Worm (Caenorhabditis elegans) whole organism, late embryonic: Measurements from ENCODE around the gene nas-13.

Source experiments
- C08G9.2 ChIP-seq: sonication (generic microtip); optimal IDR thresholded peaks from 2 replicates; lab custom pipeline; 2016; ENCODE audit warnings: mild to moderate bottlenecking, missing genetic modification characterization, moderate library complexity, missing compliant biosample characterization
- C38D4.7 ChIP-seq: fragments of 200-800 bp; sonication (Bioruptor generic); optimal IDR thresholded peaks from 2 replicates; lab custom pipeline; 2018; ENCODE audit warnings: mild to moderate bottlenecking, missing genetic modification characterization, moderate library complexity, missing compliant biosample characterization
- K02D7.2 ChIP-seq: sonication (generic microtip); optimal IDR thresholded peaks from 2 replicates; lab custom pipeline; 2017; ENCODE audit warnings: mild to moderate bottlenecking, missing genetic modification characterization, missing compliant biosample characterization
- T23F11.4 ChIP-seq: fragments of 200-800 bp; sonication (Bioruptor generic); optimal IDR thresholded peaks from 2 replicates; lab custom pipeline; 2018; ENCODE audit warnings: mild to moderate bottlenecking, missing genetic modification characterization, missing compliant biosample characterization
- ahr-1 ChIP-seq: sonication (generic microtip); optimal IDR thresholded peaks from 2 replicates; lab custom pipeline; 2016; ENCODE audit warnings: missing genetic modification characterization, missing compliant biosample characterization
- ama-1 ChIP-seq: fragments of 150-350 bp; optimal IDR thresholded peaks from 2 replicates; lab custom pipeline; 2014
- ceh-30 ChIP-seq: fragments of 150-350 bp; optimal IDR thresholded peaks from 2 replicates; lab custom pipeline; 2014; ENCODE audit warnings: missing biosample characterization, missing genetic modification characterization
- ceh-34 ChIP-seq: sonication (generic microtip); optimal IDR thresholded peaks from 2 replicates; lab custom pipeline; 2016; ENCODE audit warnings: mild to moderate bottlenecking, missing genetic modification characterization, missing compliant biosample characterization
- ceh-45 ChIP-seq: fragments of 200-800 bp; sonication (Bioruptor generic); IDR thresholded peaks from 2 replicates; pipeline ENCODE4 v1.3.6; 2022; ENCODE audit warnings: missing genetic modification reagents, missing genetic modification characterization, missing compliant biosample characterization
- ceh-6 ChIP-seq: fragments of 200-800 bp; sonication (Bioruptor generic); optimal IDR thresholded peaks from 2 replicates; lab custom pipeline; 2018; ENCODE audit warnings: mild to moderate bottlenecking, missing genetic modification characterization, missing compliant biosample characterization
- ceh-9 ChIP-seq: sonication (generic microtip); optimal IDR thresholded peaks from 2 replicates; lab custom pipeline; 2016; ENCODE audit warnings: mild to moderate bottlenecking, missing genetic modification characterization, inconsistent platforms, missing compliant biosample characterization
- elt-2 ChIP-seq: sonication (generic microtip); optimal IDR thresholded peaks from 2 replicates; lab custom pipeline; 2016; ENCODE audit warnings: missing genetic modification reagents, missing genetic modification characterization, missing compliant biosample characterization
- elt-4 ChIP-seq: sonication (generic microtip); optimal IDR thresholded peaks from 2 replicates; lab custom pipeline; 2016; ENCODE audit warnings: missing genetic modification characterization, missing compliant biosample characterization
- ets-4 ChIP-seq: sonication (generic microtip); optimal IDR thresholded peaks from 2 replicates; lab custom pipeline; 2016; ENCODE audit warnings: missing genetic modification characterization, missing compliant biosample characterization
- eyg-1 ChIP-seq: sonication (generic microtip); optimal IDR thresholded peaks from 2 replicates; lab custom pipeline; 2016; ENCODE audit warnings: missing genotype, missing genetic modification characterization, missing compliant biosample characterization
- fkh-10 ChIP-seq: fragments of 150-350 bp; optimal IDR thresholded peaks from 2 replicates; lab custom pipeline; 2014; ENCODE audit warnings: missing biosample characterization, missing genetic modification reagents, missing genetic modification characterization
- fkh-6 ChIP-seq: sonication (generic microtip); optimal IDR thresholded peaks from 2 replicates; lab custom pipeline; 2016; ENCODE audit warnings: missing genetic modification characterization, missing compliant biosample characterization
- hlh-30 ChIP-seq: sonication (generic microtip); optimal IDR thresholded peaks from 2 replicates; lab custom pipeline; 2017; ENCODE audit warnings: antibody characterized with exemption, missing genetic modification characterization, missing compliant biosample characterization; ENCODE audit not compliant: insufficient read depth
- hlh-8 ChIP-seq: sonication (generic microtip); optimal IDR thresholded peaks from 2 replicates; lab custom pipeline; 2016; ENCODE audit warnings: missing genotype, missing genetic modification characterization, missing compliant biosample characterization
- lin-11 ChIP-seq: fragments of 200-800 bp; sonication (Bioruptor generic); optimal IDR thresholded peaks from 2 replicates; lab custom pipeline; 2018; ENCODE audit warnings: mild to moderate bottlenecking, missing genetic modification characterization, missing compliant biosample characterization
- mec-3 ChIP-seq: sonication (generic microtip); optimal IDR thresholded peaks from 2 replicates; lab custom pipeline; 2016; ENCODE audit warnings: borderline replicate concordance, missing genetic modification characterization, missing compliant biosample characterization
- pat-9 ChIP-seq: fragments of 200-800 bp; sonication (Bioruptor generic); optimal IDR thresholded peaks from 2 replicates; lab custom pipeline; 2018; ENCODE audit warnings: mild to moderate bottlenecking, missing genetic modification characterization, moderate library complexity, missing compliant biosample characterization
- pha-2 ChIP-seq: sonication (generic microtip); optimal IDR thresholded peaks from 2 replicates; lab custom pipeline; 2017; ENCODE audit warnings: mild to moderate bottlenecking, missing genetic modification characterization, missing compliant biosample characterization
- pha-4 ChIP-seq: fragments of 150-350 bp; optimal IDR thresholded peaks from 2 replicates; lab custom pipeline; 2018; ENCODE audit warnings: missing biosample characterization, missing genetic modification reagents, missing genetic modification characterization
- pqm-1 ChIP-seq: sonication (generic microtip); optimal IDR thresholded peaks from 2 replicates; lab custom pipeline; 2016; ENCODE audit warnings: missing genetic modification characterization, missing compliant biosample characterization
- pros-1 ChIP-seq: fragments of 150-350 bp; optimal IDR thresholded peaks from 2 replicates; lab custom pipeline; 2014; ENCODE audit warnings: missing biosample characterization, missing genetic modification reagents, missing genetic modification characterization
- rnt-1 ChIP-seq: sonication (generic microtip); optimal IDR thresholded peaks from 2 replicates; lab custom pipeline; 2016; ENCODE audit warnings: missing genetic modification characterization, missing compliant biosample characterization
- sdc-2 ChIP-seq: sonication (generic microtip); optimal IDR thresholded peaks from 2 replicates; lab custom pipeline; 2016; ENCODE audit warnings: missing genotype, missing genetic modification characterization, missing compliant biosample characterization
- sox-4 ChIP-seq: sonication (generic microtip); optimal IDR thresholded peaks from 2 replicates; lab custom pipeline; 2017; ENCODE audit warnings: mild to moderate bottlenecking, missing genetic modification characterization, inconsistent platforms, missing compliant biosample characterization
- syd-9 ChIP-seq: sonication (generic microtip); optimal IDR thresholded peaks from 2 replicates; lab custom pipeline; 2016; ENCODE audit warnings: mild to moderate bottlenecking, missing genetic modification characterization, moderate library complexity, missing compliant biosample characterization
- tbx-2 ChIP-seq: sonication (generic microtip); optimal IDR thresholded peaks from 2 replicates; lab custom pipeline; 2016; ENCODE audit warnings: missing genetic modification characterization, missing compliant biosample characterization
- tbx-7 ChIP-seq: sonication (generic microtip); optimal IDR thresholded peaks from 2 replicates; lab custom pipeline; 2016; ENCODE audit warnings: missing genotype, missing genetic modification characterization, missing compliant biosample characterization
- ttx-3 ChIP-seq: sonication (generic microtip); optimal IDR thresholded peaks from 2 replicates; lab custom pipeline; 2016; ENCODE audit warnings: missing genetic modification reagents, missing genetic modification characterization, missing compliant biosample characterization
- unc-42 ChIP-seq: sonication (generic microtip); optimal IDR thresholded peaks from 2 replicates; lab custom pipeline; 2016; ENCODE audit warnings: missing genotype, missing genetic modification characterization, missing compliant biosample characterization
- unc-55 ChIP-seq: sonication (generic microtip); optimal IDR thresholded peaks from 2 replicates; lab custom pipeline; 2017; ENCODE audit warnings: missing biosample characterization, missing genetic modification reagents, missing genetic modification characterization
- unc-86 ChIP-seq: sonication (generic microtip); optimal IDR thresholded peaks from 2 replicates; lab custom pipeline; 2016; ENCODE audit warnings: missing genetic modification characterization, missing compliant biosample characterization
- ztf-16 ChIP-seq: sonication (generic microtip); optimal IDR thresholded peaks from 2 replicates; lab custom pipeline; 2017; ENCODE audit warnings: missing genetic modification characterization, missing compliant biosample characterization

Gene nas-13

DNA sequence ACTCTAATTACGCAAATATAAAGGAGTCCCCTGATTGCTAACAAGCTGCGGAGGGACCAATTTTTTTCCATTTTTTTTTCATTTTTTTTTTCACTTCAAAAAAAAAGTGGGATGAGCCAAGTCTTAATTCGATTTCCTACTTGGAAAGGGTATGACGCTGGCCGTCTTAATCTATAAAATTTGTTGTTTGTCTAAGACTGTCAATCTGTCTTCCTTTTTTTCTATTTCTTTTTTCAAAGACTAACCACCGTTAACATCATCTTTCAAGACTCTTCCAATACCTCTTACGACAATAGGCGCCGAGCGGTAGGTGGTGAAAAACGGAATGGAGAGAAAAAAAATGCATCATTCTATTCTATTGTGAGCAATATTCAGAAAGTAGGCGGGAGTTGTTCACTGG is 37.0 kb upstream of the nas-13 start:
- TF ChIP-seq unc-42: peak; percentile 32
- TF ChIP-seq pha-2 (tag; lab: Kevin White, UChicago): no peak

DNA sequence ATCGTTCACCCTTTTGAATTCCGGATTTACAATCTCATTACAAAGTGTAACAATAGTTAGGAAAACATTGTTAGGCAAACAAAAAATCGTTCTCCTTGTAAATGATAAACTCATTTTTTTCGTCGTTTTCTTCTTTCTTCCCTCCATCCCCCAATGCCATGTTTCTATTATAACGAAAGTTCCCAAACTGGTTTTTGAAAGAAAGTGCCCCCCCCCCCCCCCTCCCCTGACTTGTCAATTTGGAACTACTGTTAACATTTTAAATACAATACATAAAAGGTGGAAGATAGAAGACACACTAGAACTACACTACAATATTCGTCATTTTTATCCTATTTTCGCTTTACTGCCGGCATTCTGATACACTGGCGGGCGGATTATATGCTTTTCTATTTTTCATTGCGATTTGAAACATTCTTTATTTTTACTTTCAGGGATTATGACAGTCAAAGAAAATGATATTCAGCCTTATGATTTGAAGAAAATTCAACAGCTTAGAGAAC is 18.3 kb upstream of the nas-13 start, which contains the start of gene R03A10.5:
R03A10.5 (plus strand) TSS at position 431 of the 503 bp plus-strand sequence.
- TF ChIP-seq rnt-1 (tag; lab: Kevin White, UChicago): no peak
- no peak for TF ChIP-seq K02D7.2 (tag; lab: Kevin White, UChicago)
- no peak for TF ChIP-seq pat-9
- TF ChIP-seq ahr-1 (tag; lab: Kevin White, UChicago): no peak
- no peak for TF ChIP-seq ztf-16 (tag; lab: Kevin White, UChicago)
- TF ChIP-seq ttx-3 (tag; lab: Kevin White, UChicago): no peak
- no peak for TF ChIP-seq syd-9
- no peak for TF ChIP-seq fkh-6
- TF ChIP-seq ama-1: no peak
- TF ChIP-seq sox-4 (tag; lab: Kevin White, UChicago): no peak
- TF ChIP-seq unc-55 (GFP tag; lab: Kevin White, UChicago): no peak

DNA sequence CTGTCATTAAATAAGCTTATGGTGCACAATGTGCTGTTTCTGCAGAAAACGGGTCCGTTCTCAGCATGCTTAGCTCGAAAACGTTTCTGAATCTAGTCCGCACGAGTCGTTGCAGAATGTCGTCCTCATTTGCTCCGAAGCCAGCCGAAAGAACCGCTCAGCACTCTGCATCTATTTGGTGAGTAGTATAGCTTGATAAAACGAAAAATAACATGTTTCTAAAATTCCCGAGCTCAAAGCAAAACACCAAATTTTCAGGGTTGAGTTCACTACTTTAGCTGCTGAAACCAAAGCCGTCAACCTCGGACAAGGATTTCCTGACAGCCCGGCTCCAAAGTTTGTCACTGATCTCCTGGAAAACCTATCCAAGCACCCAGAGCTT is 13.6 kb upstream of the nas-13 start, which contains the start of gene nkat-3:
nkat-3 (plus strand) TSS at position 46 of the 382 bp plus-strand sequence.
- TF ChIP-seq pha-4 (no peak), ama-1 (no peak), sox-4 (tag; lab: Kevin White, UChicago) (no peak), ceh-34 (tag; lab: Kevin White, UChicago) (no peak), hlh-30 (tag; lab: Kevin White, UChicago) (no peak), ceh-30 (tag; lab: Kevin White, UChicago) (no peak), lin-11 (tag; lab: Kevin White, UChicago) (no peak), elt-2 (tag; lab: Kevin White, UChicago) (no peak), elt-4 (tag; lab: Kevin White, UChicago) (no peak), mec-3 (tag; lab: Kevin White, UChicago) (no peak)

DNA sequence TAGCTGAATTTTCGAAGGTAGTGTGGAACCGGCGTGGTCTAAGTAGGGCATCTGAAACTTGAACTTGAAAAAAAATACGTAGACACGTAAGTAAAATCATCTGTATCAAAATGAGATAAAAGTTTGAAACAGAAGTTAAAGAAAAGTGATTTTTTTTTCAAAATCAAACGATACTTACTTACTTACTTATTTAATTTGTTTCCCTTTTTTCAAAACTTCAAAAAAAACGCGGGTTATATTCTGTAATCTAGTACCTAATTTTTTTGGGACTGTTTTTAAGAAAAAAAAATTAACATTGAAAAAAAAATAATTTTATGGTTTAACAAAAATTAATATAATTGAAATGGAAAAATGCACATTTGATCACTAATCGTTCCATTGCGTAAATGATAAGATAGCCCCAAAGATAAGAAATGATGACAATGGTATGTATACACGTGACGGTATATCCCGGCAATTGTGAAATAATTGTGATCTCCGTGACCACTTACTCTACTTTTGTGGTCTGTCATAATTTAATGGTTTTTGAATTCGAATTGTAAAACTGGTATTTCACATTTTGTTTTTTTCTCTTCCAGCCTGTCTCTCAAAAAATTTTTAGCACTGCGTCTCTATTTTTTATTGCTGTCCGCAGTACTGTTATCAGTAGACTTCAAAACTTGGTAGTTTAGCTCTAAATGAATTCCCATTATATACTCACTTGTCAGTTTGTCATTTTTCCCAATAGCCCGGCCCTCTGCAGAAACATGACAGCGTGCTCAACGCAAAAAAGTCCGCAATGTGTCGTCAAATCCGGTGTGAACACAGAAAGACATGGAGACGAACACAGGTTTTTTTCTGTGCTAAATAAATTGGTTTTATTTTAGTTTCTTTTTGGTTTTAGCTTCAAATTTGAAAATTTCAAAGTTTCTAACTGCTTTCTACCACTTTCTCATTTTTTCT is 13.0 kb upstream of the nas-13 start, which contains the start of gene mocs-1:
mocs-1 (minus strand) TSS at position 51 of the 942 bp plus-strand sequence.
- peak; percentile 90 for TF ChIP-seq elt-2 (tag; lab: Kevin White, UChicago)
- TF ChIP-seq hlh-8 (tag; lab: Kevin White, UChicago): no peak

DNA sequence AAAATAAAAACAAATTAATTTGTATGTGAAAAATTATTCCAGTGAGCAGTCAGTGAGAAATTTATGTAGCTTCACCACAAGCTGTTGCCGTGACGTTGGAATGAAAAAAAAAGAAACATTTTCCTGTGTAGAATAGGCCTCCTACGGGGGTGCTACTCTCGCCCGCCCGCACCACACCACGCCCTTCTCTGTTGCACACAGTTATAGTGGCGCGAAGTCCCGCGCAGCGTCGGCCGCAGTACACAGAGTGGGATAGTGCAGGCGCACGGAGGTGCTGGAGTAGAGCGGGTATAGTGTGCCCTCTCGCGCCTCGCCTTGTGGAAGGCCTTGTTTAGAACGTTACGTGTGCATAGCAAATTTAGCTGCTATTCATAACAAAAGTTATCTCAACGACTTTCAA is 10.7 kb upstream of the nas-13 start:
- no peak for TF ChIP-seq unc-86 (tag; lab: Kevin White, UChicago)
- peak; percentile 24 for TF ChIP-seq sdc-2 (tag; lab: Kevin White, UChicago)
- no peak for TF ChIP-seq lin-11 (tag; lab: Kevin White, UChicago)

DNA sequence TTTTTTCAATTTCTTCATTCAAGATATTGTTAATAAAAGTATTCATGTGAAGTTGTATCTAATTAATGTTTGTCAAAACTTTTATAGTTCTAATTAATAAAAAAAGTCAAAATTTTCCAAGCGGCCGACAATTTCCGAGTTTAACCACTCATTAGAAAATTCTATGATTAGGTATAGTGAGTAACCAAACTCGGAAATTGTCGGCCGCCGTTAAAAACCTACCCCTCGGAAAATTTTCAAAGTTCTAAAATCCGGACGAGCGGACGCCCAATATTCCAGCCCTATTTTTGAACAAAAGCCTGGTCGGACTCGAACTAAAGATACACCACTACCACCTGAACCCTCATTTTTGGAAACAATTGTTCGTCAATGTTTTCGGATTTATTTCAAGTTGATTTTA is 6.9 kb upstream of the nas-13 start:
- TF ChIP-seq ceh-6 (GFP tag; lab: Kevin White, UChicago) (no peak), ztf-16 (tag; lab: Kevin White, UChicago) (no peak), eyg-1 (no peak), C38D4.7 (no peak), C08G9.2 (tag; lab: Kevin White, UChicago) (no peak), pha-4 (no peak), ceh-9 (tag; lab: Kevin White, UChicago) (no peak), pqm-1 (no peak), fkh-10 (GFP tag; lab: Kevin White, UChicago) (no peak), pros-1 (tag; lab: Kevin White, UChicago) (no peak), tbx-7 (tag; lab: Kevin White, UChicago) (no peak), tbx-2 (tag; lab: Kevin White, UChicago) (no peak), T23F11.4 (GFP tag; lab: Kevin White, UChicago) (no peak), ets-4 (tag; lab: Kevin White, UChicago) (no peak), ceh-45 (GFP tag; lab: Robert Waterston, UW) (no peak), elt-2 (tag; lab: Kevin White, UChicago) (no peak), ttx-3 (tag; lab: Kevin White, UChicago) (no peak), lin-11 (tag; lab: Kevin White, UChicago) (no peak)
